Fruit fly (Drosophila melanogaster) whole organism, embryonic: ENCODE results near the gene vih.
A peak's percentile ranks its signal among the peaks of the same experiment; 100 is the strongest.

ENCODE experiments used
- Ada2b ChIP-seq: fragments of 200-800 bp; sonication (Bioruptor generic); IDR thresholded peaks from 2 replicates; pipeline ENCODE4 v1.3.6; 2022; ENCODE audit warnings: missing biosample characterization, missing genetic modification characterization
- C15 ChIP-seq: fragments of 200-800 bp; sonication (Bioruptor generic); IDR thresholded peaks from 3 replicates; pipeline ENCODE4 v1.3.6; 2022; ENCODE audit warnings: missing biosample characterization, missing genetic modification characterization
- CG10543 ChIP-seq: fragments of 200-800 bp; sonication (Bioruptor generic); optimal IDR thresholded peaks from 3 replicates; lab custom pipeline; 2017; ENCODE audit warnings: missing biosample characterization, mild to moderate bottlenecking, missing genetic modification characterization, moderate library complexity
- CG11723 ChIP-seq: fragments of 200-800 bp; sonication (Bioruptor generic); optimal IDR thresholded peaks from 2 replicates; lab custom pipeline; 2017; ENCODE audit warnings: missing biosample characterization, mild to moderate bottlenecking, missing genetic modification characterization
- CG1233 ChIP-seq: fragments of 200-800 bp; sonication (Bioruptor generic); optimal IDR thresholded peaks from 4 replicates; lab custom pipeline; 2018; ENCODE audit warnings: missing biosample characterization, mild to moderate bottlenecking, missing genetic modification characterization
- CG12744 ChIP-seq: fragments of 200-800 bp; sonication (Bioruptor generic); optimal IDR thresholded peaks from 2 replicates; lab custom pipeline; 2016; ENCODE audit warnings: missing biosample characterization, missing genetic modification characterization
- CG12769 ChIP-seq: fragments of 200-800 bp; sonication (Bioruptor generic); optimal IDR thresholded peaks from 2 replicates; lab custom pipeline; 2019; ENCODE audit warnings: missing biosample characterization, mild to moderate bottlenecking, missing genetic modification characterization, moderate library complexity
- CG13894 ChIP-seq: fragments of 200-800 bp; sonication (Bioruptor generic); optimal IDR thresholded peaks from 3 replicates; lab custom pipeline; 2018; ENCODE audit warnings: missing biosample characterization, mild to moderate bottlenecking, missing genetic modification characterization, moderate library complexity
- CG1529 ChIP-seq: fragments of 200-800 bp; sonication (Bioruptor generic); optimal IDR thresholded peaks from 3 replicates; lab custom pipeline; 2018; ENCODE audit warnings: missing biosample characterization, missing genetic modification characterization
- CG17186 ChIP-seq: fragments of 200-800 bp; sonication (Bioruptor generic); optimal IDR thresholded peaks from 3 replicates; lab custom pipeline; 2017; ENCODE audit warnings: missing biosample characterization, missing genetic modification reagents, missing genetic modification characterization
- CG18262 ChIP-seq: fragments of 200-800 bp; optimal IDR thresholded peaks from 3 replicates; lab custom pipeline; 2019; ENCODE audit warnings: missing biosample characterization, mild to moderate bottlenecking, missing genetic modification characterization, moderate library complexity
- CG2202 ChIP-seq: fragments of 200-800 bp; sonication (Bioruptor generic); optimal IDR thresholded peaks from 2 replicates; lab custom pipeline; 2018; ENCODE audit warnings: missing biosample characterization, mild to moderate bottlenecking, missing genetic modification characterization
- CG3838 ChIP-seq: fragments of 200-800 bp; sonication (Bioruptor generic); optimal IDR thresholded peaks from 3 replicates; lab custom pipeline; 2016; ENCODE audit warnings: missing biosample characterization, missing genetic modification characterization
- CG4730 ChIP-seq: fragments of 200-800 bp; sonication (Bioruptor generic); IDR thresholded peaks from 2 replicates; pipeline ENCODE4 v1.3.6; 2022; ENCODE audit warnings: missing biosample characterization, missing genetic modification characterization
- CG6854 ChIP-seq: fragments of 200-800 bp; sonication (Bioruptor generic); optimal IDR thresholded peaks from 3 replicates; lab custom pipeline; 2017; ENCODE audit warnings: missing biosample characterization, mild to moderate bottlenecking, missing genetic modification characterization
- CG7271 ChIP-seq: fragments of 200-800 bp; sonication (Bioruptor generic); optimal IDR thresholded peaks from 2 replicates; lab custom pipeline; 2018; ENCODE audit warnings: missing biosample characterization, mild to moderate bottlenecking, missing genetic modification characterization, moderate library complexity
- CG7556 ChIP-seq: fragments of 200-800 bp; sonication (Bioruptor generic); optimal IDR thresholded peaks from 2 replicates; lab custom pipeline; 2017; ENCODE audit warnings: missing biosample characterization, mild to moderate bottlenecking, missing genetic modification characterization
- CG8359 ChIP-seq: fragments of 200-800 bp; sonication (Bioruptor generic); optimal IDR thresholded peaks from 2 replicates; lab custom pipeline; 2017; ENCODE audit warnings: missing biosample characterization, mild to moderate bottlenecking, missing genetic modification characterization, borderline replicate concordance
- D19A ChIP-seq: fragments of 200-800 bp; optimal IDR thresholded peaks from 3 replicates; lab custom pipeline; 2019; ENCODE audit warnings: missing biosample characterization, mild to moderate bottlenecking, missing genetic modification characterization, moderate library complexity
- Deaf1 ChIP-seq: fragments of 200-800 bp; optimal IDR thresholded peaks from 3 replicates; lab custom pipeline; 2019; ENCODE audit warnings: missing biosample characterization, mild to moderate bottlenecking, missing genetic modification characterization, moderate library complexity
- Dfd ChIP-seq, 2 experiments: fragments of >200 bp; optimal IDR thresholded peaks; 2 replicates each; lab custom pipeline; 2017; ENCODE audit warnings: missing biosample characterization in 2 of 2, missing genetic modification characterization in 2 of 2
- Dip3 ChIP-seq: fragments of 200-800 bp; sonication (Bioruptor generic); optimal IDR thresholded peaks from 3 replicates; lab custom pipeline; 2016; ENCODE audit warnings: missing biosample characterization, missing genetic modification characterization
- E2f1 ChIP-seq: fragments of 200-800 bp; sonication (Bioruptor generic); IDR thresholded peaks from 2 replicates; pipeline ENCODE4 v1.3.6; 2022; ENCODE audit warnings: missing biosample characterization, missing genetic modification characterization
- NC2β ChIP-seq: fragments of 200-800 bp; sonication (Bioruptor generic); optimal IDR thresholded peaks from 2 replicates; lab custom pipeline; 2016; ENCODE audit warnings: missing biosample characterization, missing genetic modification characterization
- Oli ChIP-seq: fragments of 200-800 bp; sonication (Bioruptor generic); optimal IDR thresholded peaks from 2 replicates; lab custom pipeline; 2018; ENCODE audit warnings: missing biosample characterization, mild to moderate bottlenecking, missing genetic modification characterization, moderate library complexity
- Ssrp ChIP-seq: fragments of 200-800 bp; sonication (Bioruptor generic); optimal IDR thresholded peaks from 2 replicates; lab custom pipeline; 2018; ENCODE audit warnings: missing biosample characterization, mild to moderate bottlenecking, missing genetic modification characterization, moderate library complexity
- amos ChIP-seq: fragments of 200-800 bp; sonication (Bioruptor generic); IDR thresholded peaks from 2 replicates; pipeline ENCODE4 v1.3.6; 2022; ENCODE audit warnings: missing biosample characterization, missing genetic modification characterization; ENCODE audit not compliant: partially characterized antibody
- ap ChIP-seq: fragments of 200-800 bp; sonication (Bioruptor generic); IDR thresholded peaks from 2 replicates; pipeline ENCODE4 v1.3.6; 2022; ENCODE audit warnings: missing biosample characterization, missing genetic modification characterization
- bab2 ChIP-seq: fragments of 200-800 bp; sonication (Bioruptor generic); optimal IDR thresholded peaks from 2 replicates; lab custom pipeline; 2016; ENCODE audit warnings: missing biosample characterization, missing genetic modification characterization
- crp ChIP-seq, 2 experiments: fragments of 200-800 bp; sonication (Bioruptor generic); optimal IDR thresholded peaks; 2 replicates in 1 of 2; 3 replicates in 1 of 2; lab custom pipeline; 2017; ENCODE audit warnings: missing biosample characterization in 2 of 2, missing genetic modification characterization in 2 of 2, mild to moderate bottlenecking in 1 of 2, moderate library complexity in 1 of 2
- dati ChIP-seq: fragments of 200-800 bp; sonication (Bioruptor generic); IDR thresholded peaks from 2 replicates; pipeline ENCODE4 v1.3.6; 2022; ENCODE audit warnings: missing biosample characterization, missing genetic modification characterization
- dimm ChIP-seq: fragments of 200-800 bp; sonication (Bioruptor generic); IDR thresholded peaks from 2 replicates; pipeline ENCODE4 v1.3.6; 2022; ENCODE audit warnings: missing biosample characterization, missing genetic modification characterization
- dmrt11E ChIP-seq: fragments of 200-800 bp; sonication (Bioruptor generic); optimal IDR thresholded peaks from 3 replicates; lab custom pipeline; 2018; ENCODE audit warnings: missing biosample characterization, mild to moderate bottlenecking, missing genetic modification characterization, moderate library complexity
- gce ChIP-seq: fragments of 200-800 bp; sonication (Bioruptor generic); IDR thresholded peaks from 3 replicates; pipeline ENCODE4 v1.3.6; 2022; ENCODE audit warnings: missing biosample characterization, missing genetic modification characterization
- gfzf ChIP-seq: fragments of 200-800 bp; sonication (Bioruptor generic); optimal IDR thresholded peaks from 2 replicates; lab custom pipeline; 2016; ENCODE audit warnings: missing biosample characterization, mild to moderate bottlenecking, missing genetic modification characterization, moderate library complexity
- grau ChIP-seq: fragments of 200-800 bp; optimal IDR thresholded peaks from 3 replicates; lab custom pipeline; 2019; ENCODE audit warnings: missing biosample characterization, mild to moderate bottlenecking, missing genetic modification characterization, moderate library complexity
- hb ChIP-seq: fragments of 200-800 bp; sonication (Bioruptor generic); IDR thresholded peaks from 3 replicates; pipeline ENCODE4 v1.3.6; 2022; ENCODE audit warnings: missing biosample characterization, missing genetic modification characterization; ENCODE audit not compliant: partially characterized antibody
- hbn ChIP-seq: fragments of 200-800 bp; sonication (Bioruptor generic); IDR thresholded peaks from 2 replicates; pipeline ENCODE4 v1.3.6; 2022; ENCODE audit warnings: missing biosample characterization, missing genetic modification characterization; ENCODE audit not compliant: partially characterized antibody
- luna ChIP-seq: fragments of 200-800 bp; sonication (Bioruptor generic); optimal IDR thresholded peaks from 2 replicates; lab custom pipeline; 2016; ENCODE audit warnings: missing biosample characterization, missing genetic modification characterization
- peb ChIP-seq: fragments of 200-800 bp; sonication (Bioruptor generic); IDR thresholded peaks from 2 replicates; pipeline ENCODE4 v1.3.6; 2022; ENCODE audit warnings: missing biosample characterization, missing genetic modification characterization
- phol ChIP-seq: fragments of 200-800 bp; sonication (Bioruptor generic); optimal IDR thresholded peaks from 3 replicates; lab custom pipeline; 2018; ENCODE audit warnings: missing biosample characterization, mild to moderate bottlenecking, missing genetic modification characterization, moderate library complexity
- prd ChIP-seq, 3 experiments: fragments of >200 bp in 2 of 3; fragments of 200-800 bp in 1 of 3; sonication (Bioruptor generic) in 1 of 3; optimal IDR thresholded peaks in 2 of 3; IDR thresholded peaks in 1 of 3; 2 replicates in 2 of 3; 3 replicates in 1 of 3; pipeline versions ENCODE4 v1.3.6 to Lab custom; 2017 to 2022; ENCODE audit warnings: missing biosample characterization in 1 of 3, missing genetic modification characterization in 1 of 3
- pros ChIP-seq: fragments of 200-800 bp; sonication (Bioruptor generic); optimal IDR thresholded peaks from 3 replicates; lab custom pipeline; 2019; ENCODE audit warnings: missing biosample characterization, mild to moderate bottlenecking, missing genetic modification characterization, moderate library complexity
- pzg ChIP-seq: fragments of 200-800 bp; sonication (Bioruptor generic); optimal IDR thresholded peaks from 3 replicates; lab custom pipeline; 2018; ENCODE audit warnings: missing biosample characterization, mild to moderate bottlenecking, missing genetic modification characterization, moderate library complexity
- repo ChIP-seq: fragments of 200-800 bp; sonication (Bioruptor generic); optimal IDR thresholded peaks from 2 replicates; lab custom pipeline; 2016; ENCODE audit warnings: missing biosample characterization, missing genetic modification characterization
- sc ChIP-seq, 3 experiments: fragments of >200 bp in 2 of 3; fragments of 200-800 bp in 1 of 3; sonication (Bioruptor generic) in 1 of 3; optimal IDR thresholded peaks; 2 replicates in 2 of 3; 3 replicates in 1 of 3; lab custom pipeline; 2017; ENCODE audit warnings: mild to moderate bottlenecking in 1 of 3, missing biosample characterization in 1 of 3, missing genetic modification characterization in 1 of 3, missing genetic modification reagents in 1 of 3
- sim ChIP-seq: fragments of 200-800 bp; sonication (Bioruptor generic); IDR thresholded peaks from 2 replicates; pipeline ENCODE4 v1.3.6; 2022; ENCODE audit warnings: missing biosample characterization, missing genetic modification characterization
- slp2 ChIP-seq: fragments of 200-800 bp; sonication (Bioruptor generic); optimal IDR thresholded peaks from 2 replicates; lab custom pipeline; 2016; ENCODE audit warnings: missing biosample characterization, missing genetic modification characterization
- unpg ChIP-seq: fragments of 200-800 bp; sonication (Bioruptor generic); optimal IDR thresholded peaks from 3 replicates; lab custom pipeline; 2018; ENCODE audit warnings: missing biosample characterization, mild to moderate bottlenecking, missing genetic modification characterization, moderate library complexity
- vnd ChIP-seq: fragments of 200-800 bp; sonication (Bioruptor generic); IDR thresholded peaks from 3 replicates; pipeline ENCODE4 v1.3.6; 2022; ENCODE audit warnings: missing biosample characterization, missing genetic modification characterization; ENCODE audit not compliant: partially characterized antibody

The vih gene

DNA sequence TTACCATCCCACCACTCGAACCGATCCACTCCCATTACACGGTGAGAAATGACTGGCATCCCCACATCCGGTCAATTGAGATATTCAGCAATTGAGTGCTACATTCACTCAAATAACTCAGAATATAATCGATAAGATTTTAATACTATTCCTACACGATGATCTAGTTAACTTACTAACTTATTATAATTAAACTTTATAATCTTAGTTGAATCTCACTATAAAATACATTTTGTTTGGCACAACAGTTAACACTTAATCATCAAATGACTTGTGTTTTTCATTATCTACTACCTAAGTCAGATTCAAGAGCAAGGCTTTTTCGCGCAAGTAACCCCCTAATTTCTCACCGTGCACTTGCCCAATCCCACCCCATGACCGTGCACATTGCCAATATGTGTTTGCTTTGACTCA lies 8.8 kb upstream of the vih start:
- TF ChIP-seq Dip3 (no peak), slp2 (GFP tag; lab: Kevin White, UChicago) (peak; percentile 1), pzg (no peak), dimm (GFP tag; lab: Robert Waterston, UW) (no peak), Ssrp (peak; percentile 35), CG7556 (peak; percentile 56), sim (no peak), CG3838 (GFP tag; lab: Kevin White, UChicago) (no peak), Ada2b (GFP tag; lab: Robert Waterston, UW) (no peak), sc (optimal IDR thresholded peaks at IDR 0.05; lab: Kevin White, UChicago) (no peak), sc (GFP tag; optimal IDR thresholded peaks at IDR 0.05; lab: Kevin White, UChicago) (no peak), E2f1 (GFP tag; lab: Robert Waterston, UW) (no peak), amos (no peak), Dfd (GFP tag; optimal IDR thresholded peaks at IDR 0.05; lab: Kevin White, UChicago) (no peak), CG6854 (GFP tag; lab: Kevin White, UChicago) (no peak), CG1233 (GFP tag; lab: Kevin White, UChicago) (peak; percentile 45), grau (tag; lab: Kevin White, UChicago) (peak; percentile 64), CG12744 (GFP tag; lab: Kevin White, UChicago) (no peak), luna (GFP tag; lab: Kevin White, UChicago) (no peak), CG18262 (tag; lab: Kevin White, UChicago) (peak; percentile 68), D19A (tag; lab: Kevin White, UChicago) (peak; percentile 43), CG12769 (tag; lab: Kevin White, UChicago) (peak; percentile 27), vnd (GFP tag; lab: Robert Waterston, UW) (no peak), repo (GFP tag; lab: Kevin White, UChicago) (no peak), phol (tag; lab: Kevin White, UChicago) (peak; percentile 48), NC2β (GFP tag; lab: Kevin White, UChicago) (no peak), crp (GFP tag; optimal IDR thresholded peaks at IDR 0.05; lab: Kevin White, UChicago) (no peak), dati (GFP tag; lab: Robert Waterston, UW) (no peak), CG2202 (tag; lab: Kevin White, UChicago) (no peak), CG8359 (GFP tag; lab: Kevin White, UChicago) (no peak), CG1529 (GFP tag; lab: Kevin White, UChicago) (peak; percentile 24), bab2 (peak; percentile 11), CG11723 (GFP tag; lab: Kevin White, UChicago) (peak; percentile 38), CG17186 (GFP tag; lab: Kevin White, UChicago) (no peak), hb (GFP tag; lab: Robert Waterston, UW) (no peak), ap (no peak), CG4730 (GFP tag; lab: Robert Waterston, UW) (no peak), gce (GFP tag; lab: Robert Waterston, UW) (no peak), gfzf (no peak), CG7271 (tag; lab: Kevin White, UChicago) (no peak), CG10543 (peak; percentile 7), C15 (GFP tag; lab: Robert Waterston, UW) (no peak), unpg (GFP tag; lab: Kevin White, UChicago) (peak; percentile 32), CG13894 (tag; lab: Kevin White, UChicago) (no peak), peb (GFP tag; lab: Robert Waterston, UW) (no peak), Deaf1 (tag; lab: Kevin White, UChicago) (no peak), pros (GFP tag; lab: Kevin White, UChicago) (no peak), prd (optimal IDR thresholded peaks at IDR 0.05; lab: Kevin White, UChicago) (no peak), prd (GFP tag; IDR thresholded peaks at IDR 0.05; lab: Robert Waterston, UW) (peak; percentile 37; the same call in 1 of the 3 replicates), Oli (peak; percentile 43), hbn (GFP tag; lab: Robert Waterston, UW) (no peak), dmrt11E (tag; lab: Kevin White, UChicago) (peak; percentile 16)
